Fruit fly (Drosophila melanogaster) whole organism, adult: Measurements from ENCODE around the gene Surf6.

Experiments
- CG11617 ChIP-seq: fragments of 200-800 bp; sonication (Bioruptor generic); optimal IDR thresholded peaks from 2 replicates; lab custom pipeline; 2017; ENCODE audit warnings: mild to moderate bottlenecking, missing biosample characterization, missing genetic modification reagents, missing genetic modification characterization
- CG12768 ChIP-seq: fragments of 200-800 bp; sonication (Bioruptor generic); optimal IDR thresholded peaks from 2 replicates; lab custom pipeline; 2017; ENCODE audit warnings: missing biosample characterization, missing genetic modification characterization, mild to moderate bottlenecking, moderate library complexity, missing genetic modification reagents
- CG14711 ChIP-seq: fragments of 200-800 bp; sonication (Bioruptor generic); optimal IDR thresholded peaks from 2 replicates; lab custom pipeline; 2018; ENCODE audit warnings: missing biosample characterization, mild to moderate bottlenecking, missing genetic modification characterization, moderate library complexity
- CG1620 ChIP-seq: fragments of 200-800 bp; sonication (Bioruptor generic); optimal IDR thresholded peaks from 2 replicates; lab custom pipeline; 2016; ENCODE audit warnings: missing biosample characterization, missing genetic modification characterization
- CG33017 ChIP-seq: fragments of 200-800 bp; sonication (Bioruptor generic); optimal IDR thresholded peaks from 2 replicates; lab custom pipeline; 2018; ENCODE audit warnings: missing biosample characterization, mild to moderate bottlenecking, missing genetic modification characterization, moderate library complexity
- CG5204 ChIP-seq: fragments of 200-800 bp; sonication (Bioruptor generic); optimal IDR thresholded peaks from 2 replicates; lab custom pipeline; 2016; ENCODE audit warnings: missing biosample characterization, missing genetic modification characterization
- CG7045 ChIP-seq: fragments of 200-800 bp; sonication (Bioruptor generic); optimal IDR thresholded peaks from 2 replicates; lab custom pipeline; 2017; ENCODE audit warnings: missing biosample characterization, mild to moderate bottlenecking, missing genetic modification characterization
- CG7101 ChIP-seq: fragments of 200-800 bp; sonication (Bioruptor generic); optimal IDR thresholded peaks from 2 replicates; lab custom pipeline; 2018; ENCODE audit warnings: missing biosample characterization, mild to moderate bottlenecking, missing genetic modification characterization, moderate library complexity
- Clk ChIP-seq: fragments of 200-800 bp; sonication (Bioruptor generic); optimal IDR thresholded peaks from 2 replicates; lab custom pipeline; 2017; ENCODE audit warnings: missing biosample characterization, missing genetic modification characterization
- Crg-1 ChIP-seq: fragments of 200-800 bp; sonication (Bioruptor generic); optimal IDR thresholded peaks from 2 replicates; lab custom pipeline; 2016; ENCODE audit warnings: missing biosample characterization, missing genetic modification characterization
- Hr96 ChIP-seq: fragments of 200-800 bp; sonication (Bioruptor generic); optimal IDR thresholded peaks from 2 replicates; lab custom pipeline; 2016; ENCODE audit warnings: missing biosample characterization, missing genetic modification characterization
- Mnt ChIP-seq: fragments of 200-800 bp; sonication (Bioruptor generic); optimal IDR thresholded peaks from 2 replicates; lab custom pipeline; 2016; ENCODE audit warnings: missing biosample characterization, mild to moderate bottlenecking, missing genetic modification characterization
- bab1 ChIP-seq: fragments of 200-800 bp; sonication (Bioruptor generic); optimal IDR thresholded peaks from 3 replicates; lab custom pipeline; 2019; ENCODE audit warnings: missing biosample characterization, mild to moderate bottlenecking, missing genetic modification characterization, moderate library complexity
- cic ChIP-seq: fragments of 200-800 bp; sonication (Bioruptor generic); optimal IDR thresholded peaks from 2 replicates; lab custom pipeline; 2017; ENCODE audit warnings: missing biosample characterization, mild to moderate bottlenecking, missing genetic modification characterization, moderate library complexity
- cnc ChIP-seq, 2 experiments: fragments of >200 bp; optimal IDR thresholded peaks; 2 replicates each; lab custom pipeline; 2017
- kay ChIP-seq: fragments of 200-800 bp; sonication (Bioruptor generic); peaks from one replicate; lab custom pipeline; 2016; ENCODE audit warnings: missing biosample characterization, missing genetic modification characterization, borderline replicate concordance
- ovo ChIP-seq: fragments of 200-800 bp; sonication (Bioruptor generic); optimal IDR thresholded peaks from 2 replicates; lab custom pipeline; 2016; ENCODE audit warnings: missing biosample characterization, missing genetic modification characterization
- pad ChIP-seq: fragments of 200-800 bp; sonication (Bioruptor generic); optimal IDR thresholded peaks from 3 replicates; lab custom pipeline; 2017; ENCODE audit warnings: missing biosample characterization, missing genetic modification characterization, mild to moderate bottlenecking, moderate library complexity, missing genetic modification reagents
- tj ChIP-seq: fragments of 200-800 bp; sonication (Bioruptor generic); optimal IDR thresholded peaks from 3 replicates; lab custom pipeline; 2017; ENCODE audit warnings: missing biosample characterization, mild to moderate bottlenecking, missing genetic modification characterization, moderate library complexity
- toe ChIP-seq: fragments of 200-800 bp; sonication (Bioruptor generic); optimal IDR thresholded peaks from 2 replicates; lab custom pipeline; 2016; ENCODE audit warnings: missing biosample characterization, missing genetic modification characterization

The Surf6 gene

dm6 chr3R:19932169-19932568, 27.5 kb upstream of the Surf6 start:
- no peak for TF ChIP-seq Crg-1 (GFP tag; lab: Kevin White, UChicago)
- no peak for TF ChIP-seq CG7101 (tag; lab: Kevin White, UChicago)
- TF ChIP-seq cnc (optimal IDR thresholded peaks at IDR 0.05; lab: Kevin White, UChicago), result no peak
- no peak for TF ChIP-seq kay (GFP tag; lab: Kevin White, UChicago)
- TF ChIP-seq bab1 (GFP tag; lab: Kevin White, UChicago), result no peak
- no peak for TF ChIP-seq Mnt (GFP tag; lab: Kevin White, UChicago)
- TF ChIP-seq toe (GFP tag; lab: Kevin White, UChicago), result no peak
- TF ChIP-seq Hr96 (GFP tag; lab: Kevin White, UChicago), result no peak
- no peak for TF ChIP-seq CG7045 (GFP tag; lab: Kevin White, UChicago)
- no peak for TF ChIP-seq pad (GFP tag; lab: Kevin White, UChicago)
- no peak for TF ChIP-seq CG33017 (tag; lab: Kevin White, UChicago)

dm6 chr3R:19930913-19931706, 26.4 kb upstream of the Surf6 start:
- no peak for TF ChIP-seq pad (GFP tag; lab: Kevin White, UChicago)
- TF ChIP-seq toe (GFP tag; lab: Kevin White, UChicago), result no peak
- no peak for TF ChIP-seq ovo (GFP tag; lab: Kevin White, UChicago)
- no peak for TF ChIP-seq bab1 (GFP tag; lab: Kevin White, UChicago)
- no peak for TF ChIP-seq CG7101 (tag; lab: Kevin White, UChicago)
- TF ChIP-seq CG7045 (GFP tag; lab: Kevin White, UChicago), result no peak
- TF ChIP-seq CG5204 (GFP tag; lab: Kevin White, UChicago), result no peak
- no peak for TF ChIP-seq CG14711 (tag; lab: Kevin White, UChicago)
- no peak for TF ChIP-seq CG11617
- no peak for TF ChIP-seq CG12768 (GFP tag; lab: Kevin White, UChicago)
- TF ChIP-seq cic (GFP tag; lab: Kevin White, UChicago), result no peak
- TF ChIP-seq cnc (optimal IDR thresholded peaks at IDR 0.05; lab: Kevin White, UChicago), result no peak
- no peak for TF ChIP-seq Mnt (GFP tag; lab: Kevin White, UChicago)
- TF ChIP-seq Hr96 (GFP tag; lab: Kevin White, UChicago), result no peak
- no peak for TF ChIP-seq CG33017 (tag; lab: Kevin White, UChicago)
- TF ChIP-seq CG1620 (GFP tag; lab: Kevin White, UChicago), result no peak
- no peak for TF ChIP-seq tj (GFP tag; lab: Kevin White, UChicago)
- TF ChIP-seq Clk (GFP tag; lab: Kevin White, UChicago), result no peak

- TF ChIP-seq CG14711 (tag; lab: Kevin White, UChicago) (no peak), CG33017 (tag; lab: Kevin White, UChicago) (no peak), CG7101 (tag; lab: Kevin White, UChicago) (no peak), ovo (GFP tag; lab: Kevin White, UChicago) (no peak), bab1 (GFP tag; lab: Kevin White, UChicago) (no peak), Hr96 (GFP tag; lab: Kevin White, UChicago) (no peak), pad (GFP tag; lab: Kevin White, UChicago) (no peak), cnc (optimal IDR thresholded peaks at IDR 0.05; lab: Kevin White, UChicago) (no peak), CG7045 (GFP tag; lab: Kevin White, UChicago) (no peak), Crg-1 (GFP tag; lab: Kevin White, UChicago) (no peak), CG12768 (GFP tag; lab: Kevin White, UChicago) (no peak), CG5204 (GFP tag; lab: Kevin White, UChicago) (no peak), kay (GFP tag; lab: Kevin White, UChicago) (no peak), Mnt (GFP tag; lab: Kevin White, UChicago) (no peak)
These were observed 23.9 kb upstream of the Surf6 start, which contains the start of gene CG4459 for dm6 chr3R:19928544-19928943. TSS of gene CG4459 (minus strand) at chr3R:19928644.

dm6 chr3R:19925271-19925670, 20.6 kb upstream of the Surf6 start, which contains the start of gene CG4462:
TSS of gene CG4462 (minus strand) at chr3R:19925371.
- TF ChIP-seq CG7045 (GFP tag; lab: Kevin White, UChicago), result no peak
- TF ChIP-seq Hr96 (GFP tag; lab: Kevin White, UChicago), result no peak
- TF ChIP-seq tj (GFP tag; lab: Kevin White, UChicago), result no peak
- TF ChIP-seq ovo (GFP tag; lab: Kevin White, UChicago), result no peak
- no peak for TF ChIP-seq bab1 (GFP tag; lab: Kevin White, UChicago)
- TF ChIP-seq CG12768 (GFP tag; lab: Kevin White, UChicago), result no peak

- TF ChIP-seq Hr96 (GFP tag; lab: Kevin White, UChicago), result peak; percentile 47
- peak; percentile 54 for TF ChIP-seq CG11617
- TF ChIP-seq cnc (optimal IDR thresholded peaks at IDR 0.05; lab: Kevin White, UChicago), result no peak
- peak; percentile 12 for TF ChIP-seq CG5204 (GFP tag; lab: Kevin White, UChicago)
- peak; percentile 43 for TF ChIP-seq pad (GFP tag; lab: Kevin White, UChicago)
- peak; percentile 75 for TF ChIP-seq toe (GFP tag; lab: Kevin White, UChicago)
- peak; percentile 35 for TF ChIP-seq Mnt (GFP tag; lab: Kevin White, UChicago)
- TF ChIP-seq CG7101 (tag; lab: Kevin White, UChicago), result peak; percentile 79
- no peak for TF ChIP-seq tj (GFP tag; lab: Kevin White, UChicago)
- TF ChIP-seq bab1 (GFP tag; lab: Kevin White, UChicago), result no peak
- peak; percentile 85 for TF ChIP-seq Crg-1 (GFP tag; lab: Kevin White, UChicago)
- TF ChIP-seq CG33017 (tag; lab: Kevin White, UChicago), result peak; percentile 67
- TF ChIP-seq CG1620 (GFP tag; lab: Kevin White, UChicago), result peak; percentile 38
- peak; percentile 84 for TF ChIP-seq cic (GFP tag; lab: Kevin White, UChicago)
- TF ChIP-seq ovo (GFP tag; lab: Kevin White, UChicago), result peak; percentile 71
- peak; percentile 96 for TF ChIP-seq kay (GFP tag; lab: Kevin White, UChicago)
- peak; percentile 92 for TF ChIP-seq CG7045 (GFP tag; lab: Kevin White, UChicago)
- peak; percentile 33 for TF ChIP-seq CG14711 (tag; lab: Kevin White, UChicago)
- peak; percentile 66 for TF ChIP-seq CG12768 (GFP tag; lab: Kevin White, UChicago)
- peak; percentile 40 for TF ChIP-seq Clk (GFP tag; lab: Kevin White, UChicago)
These were observed 19.7 kb upstream of the Surf6 start for dm6 chr3R:19924331-19924730.
